Fruit fly (Drosophila melanogaster) whole organism, embryonic: ENCODE data around the gene nkt.

Experiments used
- Awh ChIP-seq: fragments of 200-800 bp; sonication (Bioruptor generic); IDR thresholded peaks from 2 replicates; pipeline ENCODE4, ENCODE4 v1.3.6; 2022; ENCODE audit warnings: missing biosample characterization, missing genetic modification characterization
- CG11695 ChIP-seq: fragments of 200-800 bp; sonication (Bioruptor generic); IDR thresholded peaks from 3 replicates; pipeline ENCODE4 v1.3.6; 2022; ENCODE audit warnings: missing biosample characterization, missing genetic modification characterization
- CG12219 ChIP-seq: fragments of 200-800 bp; sonication (Bioruptor generic); optimal IDR thresholded peaks from 3 replicates; lab custom pipeline; 2018; ENCODE audit warnings: missing biosample characterization, mild to moderate bottlenecking, missing genetic modification characterization
- CG12236 ChIP-seq: fragments of 200-800 bp; sonication (Bioruptor generic); optimal IDR thresholded peaks from 2 replicates; lab custom pipeline; 2016; ENCODE audit warnings: missing biosample characterization, missing genetic modification characterization
- CG12744 ChIP-seq: fragments of 200-800 bp; sonication (Bioruptor generic); optimal IDR thresholded peaks from 2 replicates; lab custom pipeline; 2016; ENCODE audit warnings: missing biosample characterization, missing genetic modification characterization
- CG13894 ChIP-seq: fragments of 200-800 bp; sonication (Bioruptor generic); optimal IDR thresholded peaks from 3 replicates; lab custom pipeline; 2018; ENCODE audit warnings: missing biosample characterization, mild to moderate bottlenecking, missing genetic modification characterization, moderate library complexity
- CG15011 ChIP-seq: fragments of 200-800 bp; sonication (Bioruptor generic); optimal IDR thresholded peaks from 3 replicates; lab custom pipeline; 2018; ENCODE audit warnings: missing biosample characterization, mild to moderate bottlenecking, missing genetic modification characterization
- CG15073 ChIP-seq: fragments of 200-800 bp; sonication (Bioruptor generic); optimal IDR thresholded peaks from 2 replicates; lab custom pipeline; 2016; ENCODE audit warnings: missing biosample characterization, missing genetic modification characterization
- CG16863 ChIP-seq: fragments of 200-800 bp; sonication (Bioruptor generic); optimal IDR thresholded peaks from 3 replicates; lab custom pipeline; 2016; ENCODE audit warnings: missing biosample characterization, missing genetic modification characterization
- CG17361 ChIP-seq: fragments of 200-800 bp; sonication (Bioruptor generic); IDR thresholded peaks from 3 replicates; pipeline ENCODE4 v1.3.6; 2022; ENCODE audit warnings: missing biosample characterization, missing genetic modification characterization
- CG18011 ChIP-seq: fragments of 200-800 bp; sonication (Bioruptor generic); optimal IDR thresholded peaks from 2 replicates; lab custom pipeline; 2017; ENCODE audit warnings: missing biosample characterization, missing genetic modification characterization, mild to moderate bottlenecking, moderate library complexity, missing genotype
- CG18764 ChIP-seq: fragments of 200-800 bp; sonication (Bioruptor generic); optimal IDR thresholded peaks from 3 replicates; lab custom pipeline; 2016; ENCODE audit warnings: missing biosample characterization, missing genetic modification characterization
- CG30403 ChIP-seq: fragments of 200-800 bp; sonication (Bioruptor generic); optimal IDR thresholded peaks from 3 replicates; lab custom pipeline; 2016; ENCODE audit warnings: missing biosample characterization, missing genetic modification characterization
- CG3281 ChIP-seq: fragments of 200-800 bp; sonication (Bioruptor generic); optimal IDR thresholded peaks from 3 replicates; lab custom pipeline; 2017; ENCODE audit warnings: missing biosample characterization, mild to moderate bottlenecking, missing genetic modification characterization
- CG34224 ChIP-seq: fragments of 200-800 bp; sonication (Bioruptor generic); IDR thresholded peaks from 3 replicates; pipeline ENCODE4 v1.3.6; 2022; ENCODE audit warnings: missing biosample characterization, missing genetic modification characterization; ENCODE audit not compliant: partially characterized antibody
- CG3847 ChIP-seq: fragments of 200-800 bp; sonication (Bioruptor generic); IDR thresholded peaks from 2 replicates; pipeline ENCODE4 v1.3.6; 2022; ENCODE audit warnings: missing biosample characterization, missing genetic modification characterization
- CG4282 ChIP-seq: fragments of 200-800 bp; sonication (Bioruptor generic); optimal IDR thresholded peaks from 2 replicates; lab custom pipeline; 2016; ENCODE audit warnings: missing biosample characterization, missing genetic modification characterization
- CG4820 ChIP-seq: fragments of 200-800 bp; sonication (Bioruptor generic); optimal IDR thresholded peaks from 3 replicates; lab custom pipeline; 2016; ENCODE audit warnings: missing biosample characterization, missing genetic modification characterization
- CG5245 ChIP-seq: fragments of 200-800 bp; sonication (Bioruptor generic); optimal IDR thresholded peaks from 3 replicates; lab custom pipeline; 2016; ENCODE audit warnings: missing biosample characterization, missing genetic modification characterization
- CG6254 ChIP-seq: fragments of 200-800 bp; sonication (Bioruptor generic); optimal IDR thresholded peaks from 3 replicates; lab custom pipeline; 2017; ENCODE audit warnings: mild to moderate bottlenecking, missing biosample characterization, missing genetic modification reagents, missing genetic modification characterization
- CG6272 ChIP-seq: fragments of 200-800 bp; sonication (Bioruptor generic); IDR thresholded peaks from 2 replicates; pipeline ENCODE4 v1.3.6; 2022; ENCODE audit warnings: missing biosample characterization, missing genetic modification characterization
- CG7357 ChIP-seq: fragments of 200-800 bp; sonication (Bioruptor generic); IDR thresholded peaks from 3 replicates; pipeline ENCODE4 v1.3.6; 2022; ENCODE audit warnings: missing biosample characterization, missing genetic modification characterization
- CG9437 ChIP-seq: fragments of 200-800 bp; sonication (Bioruptor generic); optimal IDR thresholded peaks from 2 replicates; lab custom pipeline; 2018; ENCODE audit warnings: missing biosample characterization, mild to moderate bottlenecking, missing genetic modification characterization
- CG9797 ChIP-seq: fragments of 200-800 bp; sonication (Bioruptor generic); optimal IDR thresholded peaks from 3 replicates; lab custom pipeline; 2018; ENCODE audit warnings: missing biosample characterization, mild to moderate bottlenecking, missing genetic modification characterization
- Dip3 ChIP-seq: fragments of 200-800 bp; sonication (Bioruptor generic); optimal IDR thresholded peaks from 3 replicates; lab custom pipeline; 2016; ENCODE audit warnings: missing biosample characterization, missing genetic modification characterization
- HHEX ChIP-seq: fragments of 200-800 bp; sonication (Bioruptor generic); optimal IDR thresholded peaks from 3 replicates; lab custom pipeline; 2017; ENCODE audit warnings: missing biosample characterization, mild to moderate bottlenecking, missing genetic modification characterization, missing genetic modification reagents
- Hr51 ChIP-seq, 2 experiments: fragments of 200-800 bp; sonication (Bioruptor generic); optimal IDR thresholded peaks; 2 replicates in 1 of 2; 3 replicates in 1 of 2; lab custom pipeline; 2016 to 2018; ENCODE audit warnings: missing biosample characterization in 2 of 2, missing genetic modification characterization in 2 of 2, mild to moderate bottlenecking in 1 of 2, moderate library complexity in 1 of 2
- MBD-R2 ChIP-seq: fragments of 200-800 bp; sonication (Bioruptor generic); IDR thresholded peaks from 2 replicates; pipeline ENCODE4 v1.3.6; 2022; ENCODE audit warnings: missing biosample characterization, missing genetic modification characterization
- MESR4 ChIP-seq: fragments of 200-800 bp; sonication (Bioruptor generic); optimal IDR thresholded peaks from 2 replicates; lab custom pipeline; 2018; ENCODE audit warnings: missing biosample characterization, mild to moderate bottlenecking, missing genetic modification characterization, moderate library complexity
- MTF-1 ChIP-seq: fragments of 200-800 bp; sonication (Bioruptor generic); optimal IDR thresholded peaks from 2 replicates; lab custom pipeline; 2018; ENCODE audit warnings: missing biosample characterization, mild to moderate bottlenecking, missing genetic modification characterization, borderline replicate concordance
- Mad ChIP-seq: fragments of 200-800 bp; sonication (Bioruptor generic); optimal IDR thresholded peaks from 2 replicates; lab custom pipeline; 2016; ENCODE audit warnings: missing biosample characterization, missing genetic modification characterization
- Meics ChIP-seq: fragments of 200-800 bp; sonication (Bioruptor generic); optimal IDR thresholded peaks from 2 replicates; lab custom pipeline; 2017; ENCODE audit warnings: missing biosample characterization, mild to moderate bottlenecking, missing genetic modification characterization
- Neu2 ChIP-seq: fragments of 200-800 bp; sonication (Bioruptor generic); optimal IDR thresholded peaks from 3 replicates; lab custom pipeline; 2016; ENCODE audit warnings: missing biosample characterization, missing genetic modification characterization, borderline replicate concordance
- Rfx ChIP-seq: fragments of 200-800 bp; sonication (Bioruptor generic); IDR thresholded peaks from 2 replicates; pipeline ENCODE4 v1.3.6; 2022; ENCODE audit warnings: missing biosample characterization, missing genetic modification characterization
- Spps ChIP-seq: fragments of 200-800 bp; sonication (Bioruptor generic); optimal IDR thresholded peaks from 2 replicates; lab custom pipeline; 2018; ENCODE audit warnings: missing biosample characterization, mild to moderate bottlenecking, missing genetic modification characterization
- ac ChIP-seq: fragments of 200-800 bp; sonication (Bioruptor generic); optimal IDR thresholded peaks from 3 replicates; lab custom pipeline; 2017; ENCODE audit warnings: missing biosample characterization, mild to moderate bottlenecking, missing genetic modification characterization
- bbx ChIP-seq: fragments of 200-800 bp; sonication (Bioruptor generic); IDR thresholded peaks from 2 replicates; pipeline ENCODE4 v1.3.6; 2022; ENCODE audit warnings: missing biosample characterization, missing genetic modification characterization; ENCODE audit not compliant: partially characterized antibody
- croc ChIP-seq: fragments of 200-800 bp; sonication (Bioruptor generic); conservative IDR thresholded peaks from 3 replicates; pipeline ENCODE4 v1.3.6; 2022; ENCODE audit warnings: missing biosample characterization, missing genetic modification characterization
- dmrt99B ChIP-seq: fragments of 200-800 bp; sonication (Bioruptor generic); optimal IDR thresholded peaks from 2 replicates; lab custom pipeline; 2018; ENCODE audit warnings: missing biosample characterization, mild to moderate bottlenecking, missing genetic modification characterization, moderate library complexity
- eyg ChIP-seq: fragments of 200-800 bp; sonication (Bioruptor generic); optimal IDR thresholded peaks from 3 replicates; lab custom pipeline; 2016; ENCODE audit warnings: missing biosample characterization, missing genetic modification characterization
- fd102C ChIP-seq: fragments of 200-800 bp; sonication (Bioruptor generic); optimal IDR thresholded peaks from 2 replicates; lab custom pipeline; 2018; ENCODE audit warnings: missing biosample characterization, mild to moderate bottlenecking, missing genetic modification characterization, moderate library complexity
- gt ChIP-seq: fragments of 200-800 bp; sonication (Bioruptor generic); IDR thresholded peaks from 2 replicates; pipeline ENCODE4 v1.3.6; 2022; ENCODE audit warnings: missing biosample characterization, missing genetic modification characterization
- ind ChIP-seq: fragments of 200-800 bp; sonication (Bioruptor generic); optimal IDR thresholded peaks from 3 replicates; lab custom pipeline; 2016; ENCODE audit warnings: missing biosample characterization, missing genetic modification characterization
- insv ChIP-seq, 2 experiments: fragments of 200-800 bp; sonication (Bioruptor generic); optimal IDR thresholded peaks; 3 replicates each; lab custom pipeline; 2016 to 2018; ENCODE audit warnings: missing biosample characterization in 2 of 2, missing genetic modification characterization in 2 of 2
- knrl ChIP-seq: fragments of 200-800 bp; sonication (Bioruptor generic); IDR thresholded peaks from 3 replicates; pipeline ENCODE4 v1.3.6; 2022; ENCODE audit warnings: missing biosample characterization, missing genetic modification characterization; ENCODE audit not compliant: partially characterized antibody
- nerfin-2 ChIP-seq: fragments of 200-800 bp; sonication (Bioruptor generic); IDR thresholded peaks from 2 replicates; pipeline ENCODE4 v1.3.6; 2022; ENCODE audit warnings: missing biosample characterization, missing genetic modification characterization; ENCODE audit not compliant: partially characterized antibody
- phol ChIP-seq: fragments of 200-800 bp; sonication (Bioruptor generic); optimal IDR thresholded peaks from 3 replicates; lab custom pipeline; 2018; ENCODE audit warnings: missing biosample characterization, mild to moderate bottlenecking, missing genetic modification characterization, moderate library complexity
- scrt ChIP-seq: fragments of 200-800 bp; sonication (Bioruptor generic); optimal IDR thresholded peaks from 2 replicates; lab custom pipeline; 2018; ENCODE audit warnings: missing biosample characterization, mild to moderate bottlenecking, missing genetic modification characterization, moderate library complexity

nkt gene

dm6 chr3L:11169299-11170181, 31.6 kb upstream of the nkt start, which contains the start of the genes wls and Adck5 (continued):
- TF ChIP-seq CG12744 (GFP tag; lab: Kevin White, UChicago): peak; percentile 59
- TF ChIP-seq CG4282: no peak
- TF ChIP-seq CG3281 (GFP tag; lab: Kevin White, UChicago): no peak
- TF ChIP-seq CG15073 (GFP tag; lab: Kevin White, UChicago): no peak
- peak; percentile 44 for TF ChIP-seq Mad (GFP tag; lab: Kevin White, UChicago)
- TF ChIP-seq CG4820 (GFP tag; lab: Kevin White, UChicago): no peak
- TF ChIP-seq CG30403 (GFP tag; lab: Kevin White, UChicago): peak; percentile 37
- TF ChIP-seq Dip3 (GFP tag; lab: Kevin White, UChicago): peak; percentile 12
- TF ChIP-seq dmrt99B (tag; lab: Kevin White, UChicago): no peak
- TF ChIP-seq Meics: peak; percentile 76
- no peak for TF ChIP-seq CG11695 (GFP tag; lab: Robert Waterston, UW)
- TF ChIP-seq gt (GFP tag; lab: Robert Waterston, UW): no peak
- no peak for TF ChIP-seq CG5245
- peak; percentile 70 for TF ChIP-seq CG9797 (GFP tag; lab: Kevin White, UChicago)
- 0 out of 2 replicates have a peak, but pooled peaks have one; percentile 35 for TF ChIP-seq Awh (GFP tag; lab: Robert Waterston, UW)
- TF ChIP-seq ind (GFP tag; lab: Kevin White, UChicago): no peak
- peak; percentile 80 for TF ChIP-seq MTF-1
- peak; percentile 82 for TF ChIP-seq scrt (GFP tag; lab: Kevin White, UChicago)
- TF ChIP-seq CG7357 (GFP tag; lab: Robert Waterston, UW): no peak
- TF ChIP-seq fd102C (GFP tag; lab: Kevin White, UChicago): no peak
- 0 out of 2 replicates have a peak, but pooled peaks have one; percentile 8 for TF ChIP-seq bbx (GFP tag; lab: Robert Waterston, UW)
- TF ChIP-seq CG15011 (GFP tag; lab: Kevin White, UChicago): peak; percentile 61
- TF ChIP-seq nerfin-2: no peak
- no peak for TF ChIP-seq CG3847 (GFP tag; lab: Robert Waterston, UW)
- TF ChIP-seq insv (GFP tag; optimal IDR thresholded peaks at IDR 0.05; lab: Kevin White, UChicago): peak in 1 of 2 experiments; percentile 70
- no peak for TF ChIP-seq croc (GFP tag; lab: Robert Waterston, UW)
- TF ChIP-seq CG16863 (GFP tag; lab: Kevin White, UChicago): no peak
- peak; percentile 58 for TF ChIP-seq HHEX
- TF ChIP-seq CG18011 (GFP tag; lab: Kevin White, UChicago): peak; percentile 27
- TF ChIP-seq Rfx: peak; percentile 70
- no peak for TF ChIP-seq Spps
- no peak for TF ChIP-seq Hr51 (GFP tag; optimal IDR thresholded peaks at IDR 0.05; lab: Kevin White, UChicago)
- TF ChIP-seq ac (GFP tag; lab: Kevin White, UChicago): peak; percentile 64
- no peak for TF ChIP-seq CG6254
- no peak for TF ChIP-seq knrl (GFP tag; lab: Robert Waterston, UW)
- TF ChIP-seq CG13894 (tag; lab: Kevin White, UChicago): no peak
- no peak for TF ChIP-seq CG6272
- peak; percentile 28 for TF ChIP-seq CG18764
- peak; percentile 38 for TF ChIP-seq CG12236
- TF ChIP-seq CG9437 (GFP tag; lab: Kevin White, UChicago): peak; percentile 56
- TF ChIP-seq CG17361: peak; percentile 62; the same call in 2 of the 3 replicates
- peak; percentile 37 for TF ChIP-seq phol
- peak; percentile 40 for TF ChIP-seq eyg (GFP tag; lab: Kevin White, UChicago)
- TF ChIP-seq Neu2 (GFP tag; lab: Kevin White, UChicago): no peak
- TF ChIP-seq CG34224 (GFP tag; lab: Robert Waterston, UW): 0 out of 3 replicates have a peak, but pooled peaks have one; percentile 23
- TF ChIP-seq CG12219 (GFP tag; lab: Kevin White, UChicago): peak; percentile 47
- TF ChIP-seq MESR4 (GFP tag; lab: Kevin White, UChicago): peak; percentile 59
- TF ChIP-seq MBD-R2 (GFP tag; lab: Robert Waterston, UW): peak; percentile 76
